Worm (Caenorhabditis elegans): ENCODE measurements around the gene C18A3.3.

DNA sequence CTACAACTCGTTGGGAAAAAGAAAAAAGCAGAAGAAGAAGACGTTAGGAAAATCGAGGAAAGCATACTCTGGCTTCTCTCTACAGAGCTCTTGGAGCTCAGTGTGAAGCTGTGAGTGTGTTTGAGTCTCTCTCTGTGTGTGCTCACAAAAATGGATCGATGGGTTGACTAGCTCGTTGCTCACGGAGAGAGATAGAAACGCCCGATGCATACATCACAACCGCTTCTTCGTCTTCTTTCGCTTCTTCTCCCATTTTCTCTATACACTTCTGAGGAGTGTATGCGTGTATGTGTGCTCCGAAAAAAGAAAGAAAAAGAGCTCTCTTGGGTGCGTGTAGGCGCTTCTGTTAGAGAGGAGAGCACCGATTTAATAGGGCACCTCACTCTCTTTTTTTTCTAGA, 9.0 kb downstream of the C18A3.3 start:
- TF ChIP-seq ref-1 (GFP tag; conservative IDR thresholded peaks at IDR 0.05) (no peak), flt-1 (GFP tag; IDR thresholded peaks at IDR 0.05) (no peak), klf-2 (GFP tag; conservative IDR thresholded peaks at IDR 0.05) (no peak), ztf-29 (GFP tag; IDR thresholded peaks at IDR 0.05) (no peak), cog-1 (tag; optimal IDR thresholded peaks at IDR 0.05) (no peak), tab-1 (GFP tag; IDR thresholded peaks at IDR 0.05) (no peak), med-1 (GFP tag; optimal IDR thresholded peaks at IDR 0.05; ENCODE audit: insufficient read depth) (no peak)

Measured in whole organism, midembryonic.